Worm (Caenorhabditis elegans): ENCODE results near the gene F42G4.2.

ce11 chrII:13083752-13084214 is 36.1 kb downstream of the F42G4.2 start, which contains the start of the genes Y81G3A.1 and gcn-2:
- TF ChIP-seq lin-15B (tag; optimal IDR thresholded peaks at IDR 0.05), result no peak
- TF ChIP-seq zfp-2 (tag; optimal IDR thresholded peaks at IDR 0.05), result no peak
- no peak for TF ChIP-seq dmd-9 (GFP tag; IDR thresholded peaks at IDR 0.05)
- no peak for TF ChIP-seq nhr-11 (tag; optimal IDR thresholded peaks at IDR 0.05)
- TF ChIP-seq pha-4 (GFP tag; IDR thresholded peaks at IDR 0.05), result no peak
- TF ChIP-seq pha-4 (tag; optimal IDR thresholded peaks at IDR 0.05), result no peak
- TF ChIP-seq unc-130 (GFP tag; optimal IDR thresholded peaks at IDR 0.05), result no peak
- TF ChIP-seq F44E2.7 (GFP tag; IDR thresholded peaks at IDR 0.05), result no peak
- peak; percentile 96 for TF ChIP-seq dpl-1 (GFP tag; optimal IDR thresholded peaks at IDR 0.05)
- TF ChIP-seq lsy-2 (tag; optimal IDR thresholded peaks at IDR 0.05), result no peak

All from whole organism, L4 larva.